Fruit fly (Drosophila melanogaster) whole organism, prepupa: Measurements from ENCODE around the gene IscU.

Source experiments
- Blimp-1 ChIP-seq: fragments of 200-800 bp; sonication (Bioruptor generic); optimal IDR thresholded peaks from 3 replicates; lab custom pipeline; 2017; ENCODE audit warnings: missing biosample characterization, missing genetic modification characterization, mild to moderate bottlenecking, moderate library complexity, missing genetic modification reagents
- CG10631 ChIP-seq: fragments of 200-800 bp; sonication (Bioruptor generic); optimal IDR thresholded peaks from 2 replicates; lab custom pipeline; 2016; ENCODE audit warnings: missing biosample characterization, missing genetic modification characterization
- CG11294 ChIP-seq: fragments of 200-800 bp; sonication (Bioruptor generic); IDR thresholded peaks from 2 replicates; pipeline ENCODE4 v1.3.6; 2022; ENCODE audit warnings: missing biosample characterization, missing genetic modification characterization
- CG11762 ChIP-seq: fragments of 200-800 bp; sonication (Bioruptor generic); optimal IDR thresholded peaks from 3 replicates; lab custom pipeline; 2016; ENCODE audit warnings: missing biosample characterization, missing genetic modification characterization; ENCODE audit not compliant: insufficient read depth
- CG11902 ChIP-seq: fragments of 200-800 bp; sonication (Bioruptor generic); optimal IDR thresholded peaks from 3 replicates; lab custom pipeline; 2016; ENCODE audit warnings: missing biosample characterization, missing genetic modification characterization
- CG15336 ChIP-seq: fragments of 200-800 bp; sonication (Bioruptor generic); IDR thresholded peaks from 2 replicates; pipeline ENCODE4 v1.3.6; 2022; ENCODE audit warnings: missing biosample characterization, missing genetic modification characterization
- CG1621 ChIP-seq: fragments of 200-800 bp; sonication (Bioruptor generic); optimal IDR thresholded peaks from 3 replicates; lab custom pipeline; 2018; ENCODE audit warnings: missing biosample characterization, mild to moderate bottlenecking, missing genetic modification characterization
- CG16779 ChIP-seq: fragments of 200-800 bp; sonication (Bioruptor generic); optimal IDR thresholded peaks from 3 replicates; lab custom pipeline; 2017; ENCODE audit warnings: missing biosample characterization, mild to moderate bottlenecking, missing genetic modification characterization
- CG3032 ChIP-seq: fragments of 200-800 bp; optimal IDR thresholded peaks from 2 replicates; lab custom pipeline; 2019; ENCODE audit warnings: missing biosample characterization, mild to moderate bottlenecking, missing genetic modification characterization, moderate library complexity
- CG32006 ChIP-seq: fragments of 200-800 bp; sonication (Bioruptor generic); optimal IDR thresholded peaks from 3 replicates; lab custom pipeline; 2017; ENCODE audit warnings: missing biosample characterization, mild to moderate bottlenecking, missing genetic modification characterization
- CG3919 ChIP-seq: fragments of 200-800 bp; sonication (Bioruptor generic); optimal IDR thresholded peaks from 3 replicates; lab custom pipeline; 2016; ENCODE audit warnings: missing biosample characterization, missing genetic modification characterization
- CG4318 ChIP-seq: fragments of 200-800 bp; sonication (Bioruptor generic); optimal IDR thresholded peaks from 3 replicates; lab custom pipeline; 2017; ENCODE audit warnings: missing biosample characterization, mild to moderate bottlenecking, missing genetic modification characterization
- CG6276 ChIP-seq: fragments of 200-800 bp; sonication (Bioruptor generic); optimal IDR thresholded peaks from 2 replicates; lab custom pipeline; 2017; ENCODE audit warnings: missing biosample characterization, mild to moderate bottlenecking, missing genetic modification characterization
- CG6792 ChIP-seq: fragments of 200-800 bp; sonication (Bioruptor generic); optimal IDR thresholded peaks from 3 replicates; lab custom pipeline; 2016; ENCODE audit warnings: missing biosample characterization, missing genetic modification characterization
- CG6808 ChIP-seq: fragments of 200-800 bp; sonication (Bioruptor generic); optimal IDR thresholded peaks from 3 replicates; lab custom pipeline; 2017; ENCODE audit warnings: missing biosample characterization, missing genetic modification characterization, mild to moderate bottlenecking, moderate library complexity, missing genetic modification reagents
- CG6854 ChIP-seq: fragments of 200-800 bp; sonication (Bioruptor generic); optimal IDR thresholded peaks from 2 replicates; lab custom pipeline; 2017; ENCODE audit warnings: missing biosample characterization, mild to moderate bottlenecking, missing genetic modification characterization
- CG7368 ChIP-seq: fragments of 200-800 bp; sonication (Bioruptor generic); optimal IDR thresholded peaks from 3 replicates; lab custom pipeline; 2016; ENCODE audit warnings: missing biosample characterization, missing genetic modification characterization
- CG8119 ChIP-seq: fragments of 200-800 bp; sonication (Bioruptor generic); IDR thresholded peaks from 3 replicates; pipeline ENCODE4 v1.3.6; 2022; ENCODE audit warnings: missing biosample characterization, missing genetic modification characterization
- CG8632 ChIP-seq: fragments of 200-800 bp; sonication (Bioruptor generic); optimal IDR thresholded peaks from 3 replicates; lab custom pipeline; 2016; ENCODE audit warnings: missing biosample characterization, missing genetic modification characterization
- CG9139 ChIP-seq: fragments of 200-800 bp; sonication (Bioruptor generic); optimal IDR thresholded peaks from 3 replicates; lab custom pipeline; 2017; ENCODE audit warnings: missing biosample characterization, mild to moderate bottlenecking, missing genetic modification characterization
- Eip78C ChIP-seq: fragments of 200-800 bp; sonication (Bioruptor generic); peaks from one replicate; lab custom pipeline; 2016; ENCODE audit warnings: missing biosample characterization, missing genetic modification characterization
- Eip93F ChIP-seq: fragments of 200-800 bp; sonication (Bioruptor generic); optimal IDR thresholded peaks from 2 replicates; lab custom pipeline; 2016; ENCODE audit warnings: missing biosample characterization, mild to moderate bottlenecking, missing genetic modification characterization
- Ets21C ChIP-seq: fragments of 200-800 bp; sonication (Bioruptor generic); optimal IDR thresholded peaks from 3 replicates; lab custom pipeline; 2016; ENCODE audit warnings: missing biosample characterization, missing genetic modification characterization
- Ets96B ChIP-seq: fragments of 200-800 bp; optimal IDR thresholded peaks from 2 replicates; lab custom pipeline; 2019; ENCODE audit warnings: missing biosample characterization, mild to moderate bottlenecking, missing genetic modification characterization, moderate library complexity
- Gug ChIP-seq: fragments of 200-800 bp; sonication (Bioruptor generic); IDR thresholded peaks from 2 replicates; pipeline ENCODE4 v1.3.6; 2022; ENCODE audit warnings: missing biosample characterization, missing genetic modification characterization
- Hr39 ChIP-seq: fragments of 200-800 bp; sonication (Bioruptor generic); optimal IDR thresholded peaks from 2 replicates; lab custom pipeline; 2016; ENCODE audit warnings: missing biosample characterization, missing genetic modification characterization
- Hr4 ChIP-seq: fragments of 200-800 bp; sonication (Bioruptor generic); optimal IDR thresholded peaks from 3 replicates; lab custom pipeline; 2016; ENCODE audit warnings: missing biosample characterization, missing genetic modification characterization
- Lpt ChIP-seq: fragments of 200-800 bp; sonication (Bioruptor generic); optimal IDR thresholded peaks from 3 replicates; lab custom pipeline; 2016; ENCODE audit warnings: missing biosample characterization, missing genetic modification characterization
- OdsH ChIP-seq: fragments of 200-800 bp; sonication (Bioruptor generic); optimal IDR thresholded peaks from 3 replicates; lab custom pipeline; 2016; ENCODE audit warnings: missing biosample characterization, missing genetic modification characterization
- Sox102F ChIP-seq: fragments of 200-800 bp; sonication (Bioruptor generic); optimal IDR thresholded peaks from 2 replicates; lab custom pipeline; 2016; ENCODE audit warnings: missing biosample characterization, mild to moderate bottlenecking, missing genetic modification characterization
- Sox14 ChIP-seq: fragments of 200-800 bp; sonication (Bioruptor generic); optimal IDR thresholded peaks from 3 replicates; lab custom pipeline; 2016; ENCODE audit warnings: missing biosample characterization, missing genetic modification characterization
- Sox15 ChIP-seq: fragments of 200-800 bp; sonication (Bioruptor generic); optimal IDR thresholded peaks from 3 replicates; lab custom pipeline; 2016; ENCODE audit warnings: missing biosample characterization, missing genetic modification characterization
- achi ChIP-seq: fragments of 200-800 bp; sonication (Bioruptor generic); optimal IDR thresholded peaks from 3 replicates; lab custom pipeline; 2016; ENCODE audit warnings: missing biosample characterization, missing genetic modification characterization
- acj6 ChIP-seq: fragments of 200-800 bp; sonication (Bioruptor generic); optimal IDR thresholded peaks from 3 replicates; lab custom pipeline; 2016; ENCODE audit warnings: missing biosample characterization, missing genetic modification characterization
- cyc ChIP-seq: fragments of 200-800 bp; sonication (Bioruptor generic); optimal IDR thresholded peaks from 3 replicates; lab custom pipeline; 2016; ENCODE audit warnings: missing biosample characterization, missing genetic modification characterization
- esn ChIP-seq: fragments of 200-800 bp; sonication (Bioruptor generic); optimal IDR thresholded peaks from 2 replicates; lab custom pipeline; 2016; ENCODE audit warnings: missing biosample characterization, mild to moderate bottlenecking, missing genetic modification characterization, moderate library complexity
- fkh ChIP-seq: fragments of 200-800 bp; sonication (Bioruptor generic); optimal IDR thresholded peaks from 3 replicates; lab custom pipeline; 2017; ENCODE audit warnings: missing biosample characterization, mild to moderate bottlenecking, missing genetic modification characterization, moderate library complexity
- lz ChIP-seq: fragments of 200-800 bp; sonication (Bioruptor generic); optimal IDR thresholded peaks from 3 replicates; lab custom pipeline; 2016; ENCODE audit warnings: missing biosample characterization, missing genetic modification characterization
- net ChIP-seq: fragments of 200-800 bp; sonication (Bioruptor generic); optimal IDR thresholded peaks from 3 replicates; lab custom pipeline; 2016; ENCODE audit warnings: missing biosample characterization, missing genetic modification characterization
- salr ChIP-seq, 2 experiments: fragments of 200-800 bp; sonication (Bioruptor generic); optimal IDR thresholded peaks; 3 replicates each; lab custom pipeline; 2016 to 2018; ENCODE audit warnings: missing biosample characterization in 2 of 2, missing genetic modification characterization in 2 of 2, mild to moderate bottlenecking in 1 of 2
- spab ChIP-seq: fragments of 200-800 bp; sonication (Bioruptor generic); optimal IDR thresholded peaks from 2 replicates; lab custom pipeline; 2017; ENCODE audit warnings: missing biosample characterization, mild to moderate bottlenecking, missing genetic modification characterization, missing genetic modification reagents
- svp ChIP-seq: fragments of 200-800 bp; sonication (Bioruptor generic); peaks from one replicate; lab custom pipeline; 2016; ENCODE audit warnings: missing biosample characterization, missing genetic modification characterization
- topi ChIP-seq: fragments of 200-800 bp; sonication (Bioruptor generic); optimal IDR thresholded peaks from 3 replicates; lab custom pipeline; 2016; ENCODE audit warnings: missing biosample characterization, missing genetic modification characterization
- vri ChIP-seq: fragments of 200-800 bp; sonication (Bioruptor generic); optimal IDR thresholded peaks from 3 replicates; lab custom pipeline; 2016; ENCODE audit warnings: missing biosample characterization, mild to moderate bottlenecking, missing genetic modification characterization

The IscU gene

dm6 chr3R:8810397-8811184 is 13.4 kb downstream of the IscU start (continued):
- TF ChIP-seq CG6792 (GFP tag; lab: Kevin White, UChicago) (peak; percentile 45), CG15336 (GFP tag; lab: Robert Waterston, UW) (peak; percentile 22; the same call in 1 of the 2 replicates), CG8119 (0 out of 3 replicates have a peak, but pooled peaks have one; percentile 11), Blimp-1 (no peak), salr (GFP tag; optimal IDR thresholded peaks at IDR 0.05; lab: Kevin White, UChicago) (peak in 1 of 2 experiments; percentile 34), Gug (peak; percentile 71), CG16779 (peak; percentile 67)

dm6 chr3R:8809712-8810111 is 14.3 kb downstream of the IscU start:
- TF ChIP-seq Eip78C (GFP tag; lab: Kevin White, UChicago): no peak
- no peak for TF ChIP-seq CG8632 (GFP tag; lab: Kevin White, UChicago)
- no peak for TF ChIP-seq Hr39
- TF ChIP-seq CG3919 (GFP tag; lab: Kevin White, UChicago): no peak
- TF ChIP-seq CG11762 (GFP tag; lab: Kevin White, UChicago): no peak
- no peak for TF ChIP-seq CG10631 (GFP tag; lab: Kevin White, UChicago)
- no peak for TF ChIP-seq CG9139 (GFP tag; lab: Kevin White, UChicago)
- no peak for TF ChIP-seq OdsH (GFP tag; lab: Kevin White, UChicago)
- TF ChIP-seq vri: peak; percentile 12
- no peak for TF ChIP-seq CG6808
- TF ChIP-seq svp (GFP tag; lab: Kevin White, UChicago): peak; percentile 94
- TF ChIP-seq, all 60 proteins: peak for 2

dm6 chr3R:8808518-8808921 is 15.5 kb downstream of the IscU start:
- TF ChIP-seq fkh (GFP tag; lab: Kevin White, UChicago): peak; percentile 18
- no peak for TF ChIP-seq Gug
- peak; percentile 38 for TF ChIP-seq Ets21C (GFP tag; lab: Kevin White, UChicago)
- peak; percentile 67 for TF ChIP-seq topi (GFP tag; lab: Kevin White, UChicago)
- TF ChIP-seq spab (GFP tag; lab: Kevin White, UChicago): no peak
- peak; percentile 86 for TF ChIP-seq svp (GFP tag; lab: Kevin White, UChicago)
- TF ChIP-seq CG6854 (GFP tag; lab: Kevin White, UChicago): no peak
- peak; percentile 40 for TF ChIP-seq Sox15 (GFP tag; lab: Kevin White, UChicago)
- no peak for TF ChIP-seq CG4318
- TF ChIP-seq net (GFP tag; lab: Kevin White, UChicago): peak; percentile 28
- peak; percentile 54 for TF ChIP-seq Hr39
- TF ChIP-seq CG6792 (GFP tag; lab: Kevin White, UChicago): peak; percentile 57
- peak; percentile 51 for TF ChIP-seq cyc (GFP tag; lab: Kevin White, UChicago)
- TF ChIP-seq CG15336 (GFP tag; lab: Robert Waterston, UW): peak; percentile 31; the same call in 1 of the 2 replicates
- peak in 1 of 2 experiments; percentile 41 for TF ChIP-seq salr (GFP tag; optimal IDR thresholded peaks at IDR 0.05; lab: Kevin White, UChicago)
- peak; percentile 66 for TF ChIP-seq CG3032 (tag; lab: Kevin White, UChicago)
- peak; percentile 38 for TF ChIP-seq CG32006 (GFP tag; lab: Kevin White, UChicago)
- TF ChIP-seq CG11902: peak; percentile 38
- TF ChIP-seq CG11762 (GFP tag; lab: Kevin White, UChicago): no peak
- peak; percentile 87 for TF ChIP-seq Eip78C (GFP tag; lab: Kevin White, UChicago)
- TF ChIP-seq acj6 (GFP tag; lab: Kevin White, UChicago): peak; percentile 59
- TF ChIP-seq CG8632 (GFP tag; lab: Kevin White, UChicago): peak; percentile 62
- peak; percentile 43 for TF ChIP-seq vri
- TF ChIP-seq OdsH (GFP tag; lab: Kevin White, UChicago): peak; percentile 64
- TF ChIP-seq CG3919 (GFP tag; lab: Kevin White, UChicago): peak; percentile 47
- TF ChIP-seq lz (GFP tag; lab: Kevin White, UChicago): peak; percentile 61
- TF ChIP-seq CG6808: peak; percentile 60
- peak; percentile 65 for TF ChIP-seq Ets96B (tag; lab: Kevin White, UChicago)
- TF ChIP-seq CG9139 (GFP tag; lab: Kevin White, UChicago): no peak
- peak; percentile 36 for TF ChIP-seq CG1621
- no peak for TF ChIP-seq Lpt (GFP tag; lab: Kevin White, UChicago)
- TF ChIP-seq Sox14 (GFP tag; lab: Kevin White, UChicago): peak; percentile 45
- peak; percentile 28 for TF ChIP-seq CG7368 (GFP tag; lab: Kevin White, UChicago)
- no peak for TF ChIP-seq CG6276 (GFP tag; lab: Kevin White, UChicago)
- TF ChIP-seq Sox102F (GFP tag; lab: Kevin White, UChicago): peak; percentile 50
- no peak for TF ChIP-seq CG8119
- no peak for TF ChIP-seq CG11294
- TF ChIP-seq esn: peak; percentile 80
- TF ChIP-seq Eip93F (GFP tag; lab: Kevin White, UChicago): no peak
- TF ChIP-seq CG16779: no peak
- peak; percentile 14 for TF ChIP-seq Hr4
- peak; percentile 60 for TF ChIP-seq achi
